Worm (Caenorhabditis elegans) whole organism, dauer: ENCODE results near the gene dmsr-9.

ENCODE experiments used
- unc-62 ChIP-seq: sonication (generic microtip); optimal IDR thresholded peaks from 2 replicates; lab custom pipeline; 2017; ENCODE audit warnings: missing biosample characterization, missing genetic modification reagents, missing genetic modification characterization

The dmsr-9 gene

ce11 chrV:6799564-6799963, at the start of gene dmsr-9:
dmsr-9 (minus strand) TSS chrV:6799664.
- no peak for TF ChIP-seq unc-62 (GFP tag; lab: Kevin White, UChicago)

ce11 chrV:6846507-6846906, 47.0 kb upstream of the dmsr-9 start, which contains the start of gene lgc-54:
lgc-54 (minus strand) TSS chrV:6846607.
- TF ChIP-seq unc-62 (GFP tag; lab: Kevin White, UChicago) = no peak

- no peak for TF ChIP-seq unc-62 (GFP tag; lab: Kevin White, UChicago)
These were observed 43.0 kb upstream of the dmsr-9 start, which contains the start of gene T15B7.1 for ce11 chrV:6842437-6842836. T15B7.1 (plus strand) TSS chrV:6842737.

- TF ChIP-seq unc-62 (GFP tag; lab: Kevin White, UChicago) = no peak
These were observed 39.5 kb upstream of the dmsr-9 start, which contains the start of gene hpo-8 for ce11 chrV:6839008-6839407. hpo-8 (plus strand) TSS chrV:6839289.

- TF ChIP-seq unc-62 (GFP tag; lab: Kevin White, UChicago) = no peak
These were observed 39.1 kb upstream of the dmsr-9 start, which contains the start of gene T15B7.15 for ce11 chrV:6838599-6838998. T15B7.15 (minus strand) TSS chrV:6838665.

- no peak for TF ChIP-seq unc-62 (GFP tag; lab: Kevin White, UChicago)
These were observed 36.6 kb upstream of the dmsr-9 start for ce11 chrV:6836036-6836435.

- TF ChIP-seq unc-62 (GFP tag; lab: Kevin White, UChicago) = no peak
These were observed 35.8 kb upstream of the dmsr-9 start, which contains the start of the genes T15B7.14 and col-143 for ce11 chrV:6835242-6835641. T15B7.14 (minus strand) TSS chrV:6835342. col-143 (plus strand) TSS chrV:6835635.

ce11 chrV:6831539-6831938, 32.1 kb upstream of the dmsr-9 start:
- no peak for TF ChIP-seq unc-62 (GFP tag; lab: Kevin White, UChicago)

- no peak for TF ChIP-seq unc-62 (GFP tag; lab: Kevin White, UChicago)
These were observed 31.3 kb upstream of the dmsr-9 start, which contains the start of gene col-142 for ce11 chrV:6830755-6831227. col-142 (plus strand) TSS chrV:6831177.

- no peak for TF ChIP-seq unc-62 (GFP tag; lab: Kevin White, UChicago)
These were observed 30.6 kb upstream of the dmsr-9 start for ce11 chrV:6830075-6830474.

ce11 chrV:6829404-6829803, 29.9 kb upstream of the dmsr-9 start, which contains the start of gene col-141:
col-141 (plus strand) TSS chrV:6829704.
- no peak for TF ChIP-seq unc-62 (GFP tag; lab: Kevin White, UChicago)

ce11 chrV:6828786-6829185, 29.3 kb upstream of the dmsr-9 start, which contains the start of gene dmsr-15:
dmsr-15 (minus strand) TSS chrV:6828886.
- TF ChIP-seq unc-62 (GFP tag; lab: Kevin White, UChicago) = no peak

ce11 chrV:6823432-6823831, 24.0 kb upstream of the dmsr-9 start:
- no peak for TF ChIP-seq unc-62 (GFP tag; lab: Kevin White, UChicago)

- no peak for TF ChIP-seq unc-62 (GFP tag; lab: Kevin White, UChicago)
These were observed 22.0 kb upstream of the dmsr-9 start, which contains the start of gene T15B7.8 for ce11 chrV:6821509-6821908. T15B7.8 (plus strand) TSS chrV:6821809.

ce11 chrV:6819812-6820211, 20.3 kb upstream of the dmsr-9 start, which contains the start of gene dmsr-13:
dmsr-13 (minus strand) TSS chrV:6819912.
- no peak for TF ChIP-seq unc-62 (GFP tag; lab: Kevin White, UChicago)

- TF ChIP-seq unc-62 (GFP tag; lab: Kevin White, UChicago) = no peak
These were observed 17.7 kb upstream of the dmsr-9 start, which contains the start of gene dmsr-14 for ce11 chrV:6817184-6817583. dmsr-14 (minus strand) TSS chrV:6817284.

- TF ChIP-seq unc-62 (GFP tag; lab: Kevin White, UChicago) = no peak
These were observed 14.4 kb upstream of the dmsr-9 start for ce11 chrV:6813862-6814261.
